Fruit fly (Drosophila melanogaster) ovary, adult (tissue): ENCODE measurements around the gene CG10508.

Experiments used
- CG17801 ChIP-seq: fragments of 200-800 bp; optimal IDR thresholded peaks from 2 replicates; lab custom pipeline; 2019; ENCODE audit warnings: missing biosample characterization, mild to moderate bottlenecking, missing genetic modification characterization, moderate library complexity; ENCODE audit not compliant: partially characterized antibody

Gene CG10508

DNA sequence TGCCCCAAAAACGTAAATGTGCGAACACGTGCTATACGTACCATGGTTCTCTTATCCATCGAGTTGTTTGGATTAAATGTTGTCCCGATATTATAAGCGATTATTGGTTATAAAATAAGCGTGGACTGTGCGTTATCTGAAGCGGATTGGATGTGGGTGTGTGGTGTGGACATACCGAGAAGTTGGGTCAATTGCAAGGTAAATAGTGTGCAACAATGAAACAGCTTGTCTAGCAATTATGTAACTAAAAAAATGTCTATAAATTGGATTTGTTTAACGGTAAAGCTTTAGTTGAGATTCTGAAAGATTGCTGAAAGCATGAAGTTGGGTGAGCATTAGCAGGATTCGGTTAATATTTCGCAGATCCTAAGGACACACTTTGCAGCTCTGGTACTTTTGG lies 47.7 kb downstream of the CG10508 start, which contains the start of gene CG43218:
Gene CG43218 (plus strand): TSS at position 290 of the 400 bp plus-strand sequence.
- no peak for TF ChIP-seq CG17801 (GFP tag; lab: Kevin White, UChicago)

DNA sequence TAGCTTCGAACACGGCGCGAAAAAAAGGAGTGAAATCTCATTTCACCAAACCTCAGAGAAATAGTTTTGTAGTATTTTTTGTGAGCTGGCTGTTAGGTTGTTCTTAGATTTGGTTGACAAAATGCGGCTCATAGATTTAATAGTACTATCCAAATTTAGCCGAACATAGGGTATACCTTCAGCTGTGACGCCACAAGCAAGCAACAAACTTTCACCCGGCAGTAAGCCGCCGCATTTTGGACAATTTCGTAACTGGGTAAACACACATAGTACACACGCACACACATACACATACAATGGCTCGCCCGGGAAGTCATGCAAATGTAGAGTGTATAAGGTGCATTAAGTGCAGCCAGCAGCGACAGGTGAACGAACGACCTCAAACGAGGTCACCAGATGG lies 49.2 kb downstream of the CG10508 start:
- no peak for TF ChIP-seq CG17801 (GFP tag; lab: Kevin White, UChicago)

DNA sequence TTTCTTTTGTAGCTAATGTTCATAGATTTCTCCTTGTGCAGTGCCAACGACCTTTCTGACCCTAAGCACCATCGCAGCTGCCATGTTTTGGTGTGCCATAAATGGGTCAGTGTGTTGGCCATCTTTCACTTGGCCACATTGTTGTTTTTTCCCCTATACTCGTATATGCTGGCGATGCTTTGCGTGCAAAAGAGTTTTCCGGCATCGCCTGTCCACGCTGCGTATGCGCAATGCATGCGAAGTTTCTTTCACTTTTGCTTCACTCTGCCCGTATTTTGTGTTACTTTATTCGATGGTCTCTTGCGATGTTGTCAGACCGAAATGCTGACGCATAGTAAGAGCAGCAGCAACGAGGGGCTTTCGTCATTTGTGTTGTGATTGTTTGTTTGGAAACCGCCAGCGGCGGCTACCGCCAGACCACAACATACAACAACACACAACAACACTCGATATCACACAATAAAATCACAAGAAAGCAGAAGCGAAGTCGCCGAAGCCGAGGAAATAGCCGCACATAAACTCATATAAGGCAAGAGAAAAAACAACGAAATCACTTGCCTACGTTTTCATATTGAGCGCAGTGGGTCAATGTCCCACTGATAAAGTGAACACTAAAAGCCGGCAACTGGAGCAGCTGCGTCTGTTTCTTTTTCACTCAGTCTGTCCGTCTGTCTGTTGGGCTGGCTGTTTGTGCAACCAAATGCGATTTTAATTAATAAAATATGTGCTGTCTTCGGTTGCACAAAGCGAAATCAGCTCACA lies 51.6 kb downstream of the CG10508 start:
- peak; percentile 37 for TF ChIP-seq CG17801 (GFP tag; lab: Kevin White, UChicago)

DNA sequence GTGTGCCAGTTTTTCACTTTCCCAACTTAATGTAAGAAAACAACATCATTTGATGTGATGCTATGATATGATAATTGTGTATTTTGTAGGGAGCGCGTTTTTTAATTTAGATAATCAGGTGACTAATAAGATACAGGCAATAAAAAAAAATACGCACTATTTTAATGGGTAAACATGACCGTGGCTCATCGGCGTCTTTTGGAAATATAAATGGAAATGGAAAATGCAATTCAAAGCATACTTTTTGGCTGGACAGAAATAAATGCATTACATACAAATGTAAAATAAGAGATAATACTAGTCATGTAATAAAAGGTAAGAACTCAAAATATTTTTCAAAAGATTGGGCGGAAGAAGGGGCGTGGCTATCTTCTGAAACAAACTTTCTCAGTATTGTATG lies 52.4 kb downstream of the CG10508 start:
- no peak for TF ChIP-seq CG17801 (GFP tag; lab: Kevin White, UChicago)
